Fruit fly (Drosophila melanogaster) whole organism, embryonic: ENCODE results near the gene CG33287.

ENCODE experiments used
- ATbp ChIP-seq: fragments of 200-800 bp; sonication (Bioruptor generic); optimal IDR thresholded peaks from 2 replicates; lab custom pipeline; 2017; ENCODE audit warnings: missing biosample characterization, mild to moderate bottlenecking, missing genetic modification characterization, missing genetic modification reagents
- Ada2b ChIP-seq: fragments of 200-800 bp; sonication (Bioruptor generic); IDR thresholded peaks from 2 replicates; pipeline ENCODE4 v1.3.6; 2022; ENCODE audit warnings: missing biosample characterization, missing genetic modification characterization
- Asciz ChIP-seq: fragments of 200-800 bp; sonication (Bioruptor generic); optimal IDR thresholded peaks from 2 replicates; lab custom pipeline; 2017; ENCODE audit warnings: missing biosample characterization, mild to moderate bottlenecking, missing genetic modification characterization, missing genetic modification reagents
- Atf6 ChIP-seq: fragments of 200-800 bp; sonication (Bioruptor generic); IDR thresholded peaks from 2 replicates; pipeline ENCODE4 v1.3.6; 2022; ENCODE audit warnings: missing biosample characterization, missing genetic modification characterization
- CG10147 ChIP-seq: fragments of 200-800 bp; sonication (Bioruptor generic); optimal IDR thresholded peaks from 2 replicates; lab custom pipeline; 2019; ENCODE audit warnings: missing biosample characterization, mild to moderate bottlenecking, missing genetic modification characterization, moderate library complexity
- CG10209 ChIP-seq: fragments of 200-800 bp; sonication (Bioruptor generic); optimal IDR thresholded peaks from 3 replicates; lab custom pipeline; 2017; ENCODE audit warnings: missing biosample characterization, mild to moderate bottlenecking, missing genetic modification characterization, missing genetic modification reagents
- CG10321 ChIP-seq: fragments of 200-800 bp; sonication (Bioruptor generic); IDR thresholded peaks from 2 replicates; pipeline ENCODE4 v1.3.6; 2022; ENCODE audit warnings: missing biosample characterization, missing genetic modification characterization
- CG10979 ChIP-seq: fragments of 200-800 bp; sonication (Bioruptor generic); optimal IDR thresholded peaks from 2 replicates; lab custom pipeline; 2018; ENCODE audit warnings: missing biosample characterization, mild to moderate bottlenecking, missing genetic modification characterization, moderate library complexity
- CG11560 ChIP-seq: fragments of 200-800 bp; sonication (Bioruptor generic); IDR thresholded peaks from 3 replicates; pipeline ENCODE4 v1.3.6; 2022; ENCODE audit warnings: missing biosample characterization, missing genetic modification characterization
- CG11695 ChIP-seq: fragments of 200-800 bp; sonication (Bioruptor generic); IDR thresholded peaks from 3 replicates; pipeline ENCODE4 v1.3.6; 2022; ENCODE audit warnings: missing biosample characterization, missing genetic modification characterization
- CG12942 ChIP-seq: fragments of 200-800 bp; sonication (Bioruptor generic); optimal IDR thresholded peaks from 3 replicates; lab custom pipeline; 2016; ENCODE audit warnings: missing biosample characterization, missing genetic modification characterization
- CG14667 ChIP-seq: fragments of 200-800 bp; sonication (Bioruptor generic); IDR thresholded peaks from 2 replicates; pipeline ENCODE4 v1.3.6; 2022; ENCODE audit warnings: missing biosample characterization, missing genetic modification characterization
- CG15269 ChIP-seq: fragments of 200-800 bp; sonication (Bioruptor generic); optimal IDR thresholded peaks from 2 replicates; lab custom pipeline; 2018; ENCODE audit warnings: missing biosample characterization, mild to moderate bottlenecking, missing genetic modification characterization, moderate library complexity
- CG16779 ChIP-seq: fragments of 200-800 bp; sonication (Bioruptor generic); IDR thresholded peaks from 2 replicates; pipeline ENCODE4 v1.3.6; 2022; ENCODE audit warnings: missing biosample characterization, missing genetic modification characterization
- CG18011 ChIP-seq: fragments of 200-800 bp; sonication (Bioruptor generic); optimal IDR thresholded peaks from 2 replicates; lab custom pipeline; 2017; ENCODE audit warnings: missing biosample characterization, missing genetic modification characterization, mild to moderate bottlenecking, moderate library complexity, missing genotype
- CG2129 ChIP-seq: fragments of 200-800 bp; sonication (Bioruptor generic); IDR thresholded peaks from 2 replicates; pipeline ENCODE4 v1.3.6; 2022; ENCODE audit warnings: missing biosample characterization, missing genetic modification characterization; ENCODE audit not compliant: partially characterized antibody
- CG33557 ChIP-seq: fragments of 200-800 bp; sonication (Bioruptor generic); optimal IDR thresholded peaks from 2 replicates; lab custom pipeline; 2019; ENCODE audit warnings: missing biosample characterization, mild to moderate bottlenecking, missing genetic modification characterization, moderate library complexity
- CG3847 ChIP-seq: fragments of 200-800 bp; sonication (Bioruptor generic); IDR thresholded peaks from 2 replicates; pipeline ENCODE4 v1.3.6; 2022; ENCODE audit warnings: missing biosample characterization, missing genetic modification characterization
- CG4282 ChIP-seq: fragments of 200-800 bp; sonication (Bioruptor generic); optimal IDR thresholded peaks from 2 replicates; lab custom pipeline; 2016; ENCODE audit warnings: missing biosample characterization, missing genetic modification characterization
- CG6689 ChIP-seq: fragments of 200-800 bp; sonication (Bioruptor generic); IDR thresholded peaks from 2 replicates; pipeline ENCODE4 v1.3.6; 2022; ENCODE audit warnings: missing biosample characterization, missing genetic modification characterization
- CG7839 ChIP-seq: fragments of 200-800 bp; sonication (Bioruptor generic); optimal IDR thresholded peaks from 3 replicates; lab custom pipeline; 2018; ENCODE audit warnings: missing biosample characterization, mild to moderate bottlenecking, missing genetic modification characterization, moderate library complexity
- CG7928 ChIP-seq: fragments of 200-800 bp; sonication (Bioruptor generic); optimal IDR thresholded peaks from 2 replicates; lab custom pipeline; 2017; ENCODE audit warnings: missing biosample characterization, mild to moderate bottlenecking, missing genetic modification characterization
- CG8089 ChIP-seq: fragments of 200-800 bp; sonication (Bioruptor generic); optimal IDR thresholded peaks from 3 replicates; lab custom pipeline; 2016; ENCODE audit warnings: missing biosample characterization, missing genetic modification characterization
- CG8281 ChIP-seq: fragments of 200-800 bp; sonication (Bioruptor generic); optimal IDR thresholded peaks from 2 replicates; lab custom pipeline; 2018; ENCODE audit warnings: missing biosample characterization, mild to moderate bottlenecking, missing genetic modification characterization, moderate library complexity
- CG9609 ChIP-seq: fragments of 200-800 bp; sonication (Bioruptor generic); optimal IDR thresholded peaks from 3 replicates; lab custom pipeline; 2016; ENCODE audit warnings: missing biosample characterization, missing genetic modification characterization
- D19B ChIP-seq: fragments of 200-800 bp; sonication (Bioruptor generic); optimal IDR thresholded peaks from 2 replicates; lab custom pipeline; 2017; ENCODE audit warnings: missing biosample characterization, mild to moderate bottlenecking, missing genetic modification characterization
- Hr39 ChIP-seq: fragments of >200 bp; optimal IDR thresholded peaks from 2 replicates; lab custom pipeline; 2017
- MBD-R2 ChIP-seq: fragments of 200-800 bp; sonication (Bioruptor generic); IDR thresholded peaks from 2 replicates; pipeline ENCODE4 v1.3.6; 2022; ENCODE audit warnings: missing biosample characterization, missing genetic modification characterization
- Oli ChIP-seq: fragments of 200-800 bp; sonication (Bioruptor generic); optimal IDR thresholded peaks from 2 replicates; lab custom pipeline; 2018; ENCODE audit warnings: missing biosample characterization, mild to moderate bottlenecking, missing genetic modification characterization, moderate library complexity
- Trl ChIP-seq, 3 experiments: fragments of >200 bp in 2 of 3; fragments of 200-800 bp in 1 of 3; sonication (Bioruptor generic) in 1 of 3; optimal IDR thresholded peaks; 2 replicates in 1 of 3; 3 replicates in 2 of 3; lab custom pipeline; 2016 to 2017; ENCODE audit warnings: missing biosample characterization in 1 of 3, missing genetic modification characterization in 1 of 3
- aop ChIP-seq: fragments of 200-800 bp; sonication (Bioruptor generic); IDR thresholded peaks from 2 replicates; pipeline ENCODE4 v1.3.6; 2022; ENCODE audit warnings: missing biosample characterization, missing genetic modification characterization
- ash1 ChIP-seq: fragments of 200-800 bp; sonication (Bioruptor generic); optimal IDR thresholded peaks from 2 replicates; lab custom pipeline; 2018; ENCODE audit warnings: missing biosample characterization, mild to moderate bottlenecking, missing genetic modification characterization
- ato ChIP-seq: fragments of 200-800 bp; sonication (Bioruptor generic); IDR thresholded peaks from 2 replicates; pipeline ENCODE4 v1.3.6; 2022; ENCODE audit warnings: missing biosample characterization, missing genetic modification characterization; ENCODE audit not compliant: partially characterized antibody
- cas ChIP-seq: fragments of 200-800 bp; sonication (Bioruptor generic); IDR thresholded peaks from 2 replicates; pipeline ENCODE4 v1.3.6; 2022; ENCODE audit warnings: missing biosample characterization, missing genetic modification characterization
- chif ChIP-seq, 2 experiments: fragments of 200-800 bp; sonication (Bioruptor generic); optimal IDR thresholded peaks; 3 replicates each; lab custom pipeline; 2016; ENCODE audit warnings: missing biosample characterization in 2 of 2, missing genetic modification characterization in 2 of 2
- crol ChIP-seq: fragments of 200-800 bp; sonication (Bioruptor generic); IDR thresholded peaks from 2 replicates; pipeline ENCODE4 v1.3.6; 2022; ENCODE audit warnings: missing biosample characterization, missing genetic modification characterization
- da ChIP-seq: fragments of 200-800 bp; sonication (Bioruptor generic); optimal IDR thresholded peaks from 2 replicates; lab custom pipeline; 2016; ENCODE audit warnings: missing biosample characterization, missing genetic modification characterization
- dysf ChIP-seq: fragments of 200-800 bp; sonication (Bioruptor generic); IDR thresholded peaks from 3 replicates; pipeline ENCODE4 v1.3.6; 2022; ENCODE audit warnings: missing biosample characterization, missing genetic modification characterization
- esg ChIP-seq: fragments of 200-800 bp; sonication (Bioruptor generic); conservative IDR thresholded peaks from 2 replicates; pipeline ENCODE4 v1.3.6; 2022; ENCODE audit warnings: missing biosample characterization, missing genetic modification characterization
- gfzf ChIP-seq: fragments of 200-800 bp; sonication (Bioruptor generic); optimal IDR thresholded peaks from 2 replicates; lab custom pipeline; 2016; ENCODE audit warnings: missing biosample characterization, mild to moderate bottlenecking, missing genetic modification characterization, moderate library complexity
- jigr1 ChIP-seq: fragments of 200-800 bp; sonication (Bioruptor generic); IDR thresholded peaks from 3 replicates; pipeline ENCODE4 v1.3.6; 2022; ENCODE audit warnings: missing biosample characterization, missing genetic modification characterization
- lilli ChIP-seq: fragments of 200-800 bp; sonication (Bioruptor generic); optimal IDR thresholded peaks from 3 replicates; lab custom pipeline; 2016; ENCODE audit warnings: missing biosample characterization, missing genetic modification characterization
- lola ChIP-seq, 3 experiments: fragments of >200 bp in 2 of 3; fragments of 200-800 bp in 1 of 3; sonication (Bioruptor generic) in 1 of 3; optimal IDR thresholded peaks; 2 replicates each; lab custom pipeline; 2017 to 2019; ENCODE audit warnings: missing biosample characterization in 3 of 3, missing genetic modification characterization in 3 of 3, mild to moderate bottlenecking in 1 of 3, moderate library complexity in 1 of 3
- luna ChIP-seq: fragments of 200-800 bp; sonication (Bioruptor generic); optimal IDR thresholded peaks from 2 replicates; lab custom pipeline; 2016; ENCODE audit warnings: missing biosample characterization, missing genetic modification characterization
- mam ChIP-seq: fragments of 200-800 bp; sonication (Bioruptor generic); optimal IDR thresholded peaks from 3 replicates; lab custom pipeline; 2016; ENCODE audit warnings: missing biosample characterization, missing genetic modification characterization
- org-1 ChIP-seq: fragments of 200-800 bp; sonication (Bioruptor generic); optimal IDR thresholded peaks from 2 replicates; lab custom pipeline; 2017; ENCODE audit warnings: missing biosample characterization, missing genetic modification characterization
- ranshi ChIP-seq: fragments of 200-800 bp; sonication (Bioruptor generic); IDR thresholded peaks from 2 replicates; pipeline ENCODE4 v1.3.6; 2022; ENCODE audit warnings: missing biosample characterization, missing genetic modification characterization
- run ChIP-seq: fragments of 200-800 bp; sonication (Bioruptor generic); optimal IDR thresholded peaks from 3 replicates; lab custom pipeline; 2018; ENCODE audit warnings: missing biosample characterization, mild to moderate bottlenecking, missing genetic modification characterization
- shn ChIP-seq: fragments of 200-800 bp; sonication (Bioruptor generic); optimal IDR thresholded peaks from 3 replicates; lab custom pipeline; 2016; ENCODE audit warnings: missing biosample characterization, missing genetic modification characterization
- tap ChIP-seq: fragments of 200-800 bp; optimal IDR thresholded peaks from 3 replicates; lab custom pipeline; 2019; ENCODE audit warnings: missing biosample characterization, mild to moderate bottlenecking, missing genetic modification characterization, moderate library complexity
- twi ChIP-seq: fragments of 200-800 bp; optimal IDR thresholded peaks from 2 replicates; lab custom pipeline; 2019; ENCODE audit warnings: missing biosample characterization, mild to moderate bottlenecking, missing genetic modification characterization, moderate library complexity
- zen2 ChIP-seq: fragments of 200-800 bp; sonication (Bioruptor generic); IDR thresholded peaks from 3 replicates; pipeline ENCODE4 v1.3.6; 2022; ENCODE audit warnings: missing biosample characterization, missing genetic modification characterization; ENCODE audit not compliant: partially characterized antibody

The CG33287 gene

DNA sequence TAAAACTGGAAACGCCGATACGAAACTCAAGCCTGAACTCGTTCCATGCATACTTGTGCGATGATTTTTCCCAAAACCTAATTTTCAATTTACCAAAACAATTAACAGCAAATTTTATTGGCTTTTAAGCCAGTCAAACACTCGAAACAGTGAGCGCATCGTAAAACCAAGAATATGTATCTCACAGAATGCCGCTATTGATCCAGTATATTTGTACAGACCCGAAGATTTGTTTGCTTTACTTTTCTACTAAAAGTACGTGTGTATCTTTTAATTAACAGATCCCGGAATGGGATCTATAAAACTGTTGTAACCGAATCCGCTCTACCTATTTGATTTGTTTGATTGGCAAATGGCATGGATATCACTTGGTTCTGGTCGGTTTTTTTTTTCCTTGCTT is 16.3 kb downstream of the CG33287 start (continued):
- TF ChIP-seq gfzf (no peak), mam (GFP tag; lab: Kevin White, UChicago) (no peak), Atf6 (no peak), CG15269 (no peak), CG18011 (GFP tag; lab: Kevin White, UChicago) (no peak), CG10209 (peak; percentile 37), run (no peak), CG9609 (no peak), twi (tag; lab: Kevin White, UChicago) (no peak), CG33557 (GFP tag; lab: Kevin White, UChicago) (peak; percentile 71), CG7928 (GFP tag; lab: Kevin White, UChicago) (no peak), tap (no peak), CG7839 (tag; lab: Kevin White, UChicago) (no peak), esg (GFP tag; lab: Robert Waterston, UW) (no peak), Asciz (GFP tag; lab: Kevin White, UChicago) (peak; percentile 42), crol (GFP tag; lab: Robert Waterston, UW) (no peak), ATbp (GFP tag; lab: Kevin White, UChicago) (peak; percentile 53), CG8281 (tag; lab: Kevin White, UChicago) (no peak), CG16779 (GFP tag; lab: Robert Waterston, UW) (no peak), CG4282 (GFP tag; lab: Kevin White, UChicago) (no peak), Trl (optimal IDR thresholded peaks at IDR 0.05; lab: Kevin White, UChicago) (no peak), Trl (GFP tag; optimal IDR thresholded peaks at IDR 0.05; lab: Kevin White, UChicago) (peak; percentile 29), Ada2b (GFP tag; lab: Robert Waterston, UW) (no peak), CG2129 (no peak), CG10321 (no peak), Oli (tag; lab: Kevin White, UChicago) (no peak), da (GFP tag; lab: Kevin White, UChicago) (no peak), lola (GFP tag; optimal IDR thresholded peaks at IDR 0.05; lab: Kevin White, UChicago) (no peak), luna (GFP tag; lab: Kevin White, UChicago) (no peak), aop (GFP tag; lab: Robert Waterston, UW) (no peak), ranshi (GFP tag; lab: Robert Waterston, UW) (no peak), CG14667 (GFP tag; lab: Robert Waterston, UW) (no peak), CG10147 (GFP tag; lab: Kevin White, UChicago) (no peak), ash1 (GFP tag; lab: Kevin White, UChicago) (no peak), CG12942 (GFP tag; lab: Kevin White, UChicago) (no peak), cas (GFP tag; lab: Robert Waterston, UW) (no peak), chif (GFP tag; optimal IDR thresholded peaks at IDR 0.05; lab: Kevin White, UChicago) (no peak), shn (GFP tag; lab: Kevin White, UChicago) (no peak), zen2 (no peak), CG11560 (tag; lab: Robert Waterston, UW) (no peak), jigr1 (GFP tag; lab: Robert Waterston, UW) (no peak), MBD-R2 (GFP tag; lab: Robert Waterston, UW) (no peak), CG10979 (no peak), CG3847 (no peak), dysf (GFP tag; lab: Robert Waterston, UW) (no peak), CG11695 (GFP tag; lab: Robert Waterston, UW) (0 out of 3 replicates have a peak, but pooled peaks have one; percentile 28), lilli (no peak), org-1 (GFP tag; lab: Kevin White, UChicago) (peak; percentile 8), Hr39 (lab: Kevin White, UChicago) (no peak), D19B (GFP tag; lab: Kevin White, UChicago) (no peak), CG8089 (GFP tag; lab: Kevin White, UChicago) (no peak), CG6689 (no peak), ato (GFP tag; lab: Robert Waterston, UW) (no peak)
